Fruit fly (Drosophila melanogaster): ENCODE results near the gene Madm.

Madm gene

DNA sequence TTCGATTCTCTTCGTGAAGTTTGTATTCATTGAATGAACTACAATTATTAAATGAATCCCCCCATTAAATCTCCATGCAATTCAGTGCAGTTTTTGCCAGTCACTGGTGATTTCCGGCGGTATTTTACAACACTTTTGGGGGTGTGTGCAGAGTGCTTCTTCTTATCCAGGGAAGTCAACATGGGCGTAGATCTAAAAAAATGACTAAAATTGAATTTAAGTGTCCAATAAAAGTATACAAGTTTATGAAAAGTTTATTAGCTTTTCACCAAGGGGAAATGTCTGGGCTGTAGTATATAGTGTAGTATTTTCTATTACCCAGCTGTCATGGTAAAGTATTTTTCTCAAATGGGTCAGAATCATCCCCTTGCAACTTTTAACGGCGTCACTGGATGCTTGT is 49.2 kb downstream of the Madm start, which contains the start of gene Hpf1 (continued):
- TF ChIP-seq ttk (GFP tag; IDR thresholded peaks at IDR 0.05) (peak; percentile 94), zf30C (GFP tag; optimal IDR thresholded peaks at IDR 0.05) (peak; percentile 39), CG2129 (GFP tag; IDR thresholded peaks at IDR 0.05; ENCODE audit: partially characterized antibody) (no peak), onecut (GFP tag; IDR thresholded peaks at IDR 0.05) (peak; percentile 90), dan (GFP tag; IDR thresholded peaks at IDR 0.05) (peak; percentile 83), h (optimal IDR thresholded peaks at IDR 0.05) (no peak), CG32532 (GFP tag; IDR thresholded peaks at IDR 0.05) (peak; percentile 99), CG31365 (tag; optimal IDR thresholded peaks at IDR 0.05) (peak; percentile 90), psq (GFP tag; optimal IDR thresholded peaks at IDR 0.05) (peak; percentile 92), CG7963 (GFP tag; IDR thresholded peaks at IDR 0.05; ENCODE audit: partially characterized antibody) (no peak), phol (tag; optimal IDR thresholded peaks at IDR 0.05) (peak; percentile 98), CG17912 (GFP tag; optimal IDR thresholded peaks at IDR 0.05) (peak; percentile 86), Lpt (GFP tag; optimal IDR thresholded peaks at IDR 0.05) (no peak), CG11560 (tag; IDR thresholded peaks at IDR 0.05) (peak; percentile 90), pzg (GFP tag; optimal IDR thresholded peaks at IDR 0.05) (peak; percentile 64), CG17186 (GFP tag; optimal IDR thresholded peaks at IDR 0.05) (peak; percentile 90), tgo (GFP tag; IDR thresholded peaks at IDR 0.05) (peak; percentile 98), Asciz (GFP tag; optimal IDR thresholded peaks at IDR 0.05) (peak; percentile 96), CG13624 (GFP tag; optimal IDR thresholded peaks at IDR 0.05) (peak; percentile 99), crc (GFP tag; optimal IDR thresholded peaks at IDR 0.05) (peak; percentile 97), HHEX (GFP tag; optimal IDR thresholded peaks at IDR 0.05) (peak; percentile 98), CG12744 (GFP tag; optimal IDR thresholded peaks at IDR 0.05) (peak; percentile 98), al (GFP tag; IDR thresholded peaks at IDR 0.05) (peak; percentile 98), gce (GFP tag; IDR thresholded peaks at IDR 0.05) (peak; percentile 95), CG9727 (GFP tag; optimal IDR thresholded peaks at IDR 0.05) (peak; percentile 98), CTCF (GFP tag; optimal IDR thresholded peaks at IDR 0.05) (peak; percentile 74), HLH54F (GFP tag; optimal IDR thresholded peaks at IDR 0.05) (peak; percentile 99), CG17361 (GFP tag; IDR thresholded peaks at IDR 0.05) (peak; percentile 99), CG14710 (tag; optimal IDR thresholded peaks at IDR 0.05) (peak; percentile 96), HLH3B (GFP tag; IDR thresholded peaks at IDR 0.05) (peak; percentile 97), CG10462 (GFP tag; optimal IDR thresholded peaks at IDR 0.05) (peak; percentile 98), Hand (GFP tag; optimal IDR thresholded peaks at IDR 0.05) (peak; percentile 96), Poxn (GFP tag; IDR thresholded peaks at IDR 0.05) (peak; percentile 95), NFAT (GFP tag; IDR thresholded peaks at IDR 0.05) (peak; percentile 97), CG4404 (GFP tag; IDR thresholded peaks at IDR 0.05) (peak; percentile 97), CG3847 (GFP tag; IDR thresholded peaks at IDR 0.05) (peak; percentile 98), CG11085 (GFP tag; IDR thresholded peaks at IDR 0.05) (peak; percentile 96), croc (GFP tag; conservative IDR thresholded peaks at IDR 0.05) (peak; percentile 94), stc (GFP tag; IDR thresholded peaks at IDR 0.05) (peak; percentile 96), lola (GFP tag; optimal IDR thresholded peaks at IDR 0.05) (peak in 1 of 3 experiments; percentile 96), Usf (GFP tag; optimal IDR thresholded peaks at IDR 0.05) (peak; percentile 95), CG4820 (GFP tag; optimal IDR thresholded peaks at IDR 0.05) (peak; percentile 97), CG10274 (GFP tag; optimal IDR thresholded peaks at IDR 0.05) (peak; percentile 93), B-H1 (GFP tag; IDR thresholded peaks at IDR 0.05) (peak; percentile 97), CG16813 (GFP tag; IDR thresholded peaks at IDR 0.05; ENCODE audit: partially characterized antibody) (no peak), Drgx (GFP tag; IDR thresholded peaks at IDR 0.05) (peak; percentile 98), CG42726 (GFP tag; IDR thresholded peaks at IDR 0.05; ENCODE audit: partially characterized antibody) (0 out of 2 replicates have a peak, but pooled peaks have one; percentile 29), CG3995 (GFP tag; optimal IDR thresholded peaks at IDR 0.05) (peak; percentile 93), seq (GFP tag; IDR thresholded peaks at IDR 0.05) (peak; percentile 99), Hey (tag; optimal IDR thresholded peaks at IDR 0.05) (peak; percentile 86), Hr78 (GFP tag; optimal IDR thresholded peaks at IDR 0.05) (no peak), E2f1 (GFP tag; IDR thresholded peaks at IDR 0.05) (peak; percentile 98)

Data from whole organism, embryonic.